Fruit fly (Drosophila melanogaster): ENCODE results near the gene CG12078.

CG12078 gene

dm6 chr3L:3226458-3226783 is 17.7 kb downstream of the CG12078 start:
- TF ChIP-seq dac (GFP tag; optimal IDR thresholded peaks at IDR 0.05) = no peak
- no peak for TF ChIP-seq fd59A (GFP tag; optimal IDR thresholded peaks at IDR 0.05)
- TF ChIP-seq fkh (GFP tag; optimal IDR thresholded peaks at IDR 0.05) = no peak
- no peak for TF ChIP-seq CG6276 (GFP tag; optimal IDR thresholded peaks at IDR 0.05)
- no peak for TF ChIP-seq CG8119 (GFP tag; IDR thresholded peaks at IDR 0.05)
- no peak for TF ChIP-seq CG1621 (tag; optimal IDR thresholded peaks at IDR 0.05)
- TF ChIP-seq Sox14 (GFP tag; optimal IDR thresholded peaks at IDR 0.05) = no peak
- no peak for TF ChIP-seq CG11294 (GFP tag; IDR thresholded peaks at IDR 0.05)
- no peak for TF ChIP-seq Eip75B (GFP tag; optimal IDR thresholded peaks at IDR 0.05)
- TF ChIP-seq Eip78C (GFP tag) = no peak
- TF ChIP-seq CG34406 (GFP tag; optimal IDR thresholded peaks at IDR 0.05) = no peak
- no peak for TF ChIP-seq vri (GFP tag; optimal IDR thresholded peaks at IDR 0.05)
- no peak for TF ChIP-seq Sox102F (GFP tag; optimal IDR thresholded peaks at IDR 0.05)
- no peak for TF ChIP-seq CG15336 (GFP tag; IDR thresholded peaks at IDR 0.05)

dm6 chr3L:3225769-3226457 is 18.2 kb downstream of the CG12078 start:
- TF ChIP-seq CG11294 (GFP tag; IDR thresholded peaks at IDR 0.05) (no peak), net (GFP tag; optimal IDR thresholded peaks at IDR 0.05) (peak; percentile 41), CG15336 (GFP tag; IDR thresholded peaks at IDR 0.05) (peak; percentile 45), OdsH (GFP tag; optimal IDR thresholded peaks at IDR 0.05) (no peak), esn (GFP tag; optimal IDR thresholded peaks at IDR 0.05) (peak; percentile 5), fd59A (GFP tag; optimal IDR thresholded peaks at IDR 0.05) (no peak), Sox102F (GFP tag; optimal IDR thresholded peaks at IDR 0.05) (no peak), topi (GFP tag; optimal IDR thresholded peaks at IDR 0.05) (no peak), salr (GFP tag; optimal IDR thresholded peaks at IDR 0.05) (peak in 1 of 2 experiments; percentile 27), Sox15 (GFP tag; optimal IDR thresholded peaks at IDR 0.05) (no peak), CG7368 (GFP tag; optimal IDR thresholded peaks at IDR 0.05) (no peak), CG1621 (tag; optimal IDR thresholded peaks at IDR 0.05) (no peak), CG4318 (GFP tag; optimal IDR thresholded peaks at IDR 0.05) (no peak), Smox (GFP tag; optimal IDR thresholded peaks at IDR 0.05) (no peak), Gug (GFP tag; IDR thresholded peaks at IDR 0.05) (no peak), spab (GFP tag; optimal IDR thresholded peaks at IDR 0.05) (no peak), ss (GFP tag; optimal IDR thresholded peaks at IDR 0.05) (peak in 1 of 2 experiments; percentile 79), CG3919 (GFP tag; optimal IDR thresholded peaks at IDR 0.05) (no peak), svp (GFP tag) (no peak), CG6276 (GFP tag; optimal IDR thresholded peaks at IDR 0.05) (peak; percentile 59), Lpt (GFP tag; optimal IDR thresholded peaks at IDR 0.05) (no peak), Eip75B (GFP tag; optimal IDR thresholded peaks at IDR 0.05) (no peak), CG16779 (tag; optimal IDR thresholded peaks at IDR 0.05) (peak; percentile 82), CG6163 (GFP tag; IDR thresholded peaks at IDR 0.05) (peak; percentile 34; the same call in 1 of the 3 replicates), CG10669 (GFP tag; optimal IDR thresholded peaks at IDR 0.05) (no peak), CG8319 (GFP tag; optimal IDR thresholded peaks at IDR 0.05) (no peak), CG11902 (GFP tag; optimal IDR thresholded peaks at IDR 0.05) (no peak), CG32006 (GFP tag; optimal IDR thresholded peaks at IDR 0.05) (peak; percentile 37), lz (GFP tag; optimal IDR thresholded peaks at IDR 0.05) (no peak), fkh (GFP tag; optimal IDR thresholded peaks at IDR 0.05) (no peak), dsx (GFP tag; optimal IDR thresholded peaks at IDR 0.05; ENCODE audit: poor library complexity, severe bottlenecking) (peak; percentile 62), CG31627 (GFP tag; optimal IDR thresholded peaks at IDR 0.05) (no peak), CG6854 (GFP tag; optimal IDR thresholded peaks at IDR 0.05) (no peak), CG6808 (GFP tag; optimal IDR thresholded peaks at IDR 0.05) (no peak), CG10631 (GFP tag; optimal IDR thresholded peaks at IDR 0.05) (no peak), vri (GFP tag; optimal IDR thresholded peaks at IDR 0.05) (peak; percentile 52), Hr38 (GFP tag; optimal IDR thresholded peaks at IDR 0.05) (no peak), CG34406 (GFP tag; optimal IDR thresholded peaks at IDR 0.05) (peak; percentile 29), pdm3 (GFP tag; optimal IDR thresholded peaks at IDR 0.05) (no peak), CG8632 (GFP tag; optimal IDR thresholded peaks at IDR 0.05) (no peak), dac (GFP tag; optimal IDR thresholded peaks at IDR 0.05) (no peak), Sox14 (GFP tag; optimal IDR thresholded peaks at IDR 0.05) (no peak), Eip93F (GFP tag; optimal IDR thresholded peaks at IDR 0.05) (no peak), CG9139 (GFP tag; optimal IDR thresholded peaks at IDR 0.05) (peak; percentile 69), eg (GFP tag; IDR thresholded peaks at IDR 0.05) (peak; percentile 59), CG11762 (GFP tag; optimal IDR thresholded peaks at IDR 0.05; ENCODE audit: insufficient read depth) (no peak)
